Worm (Caenorhabditis elegans) whole organism, dauer: ENCODE measurements around the gene ddx-19.

Experiments used
- unc-62 ChIP-seq: sonication (generic microtip); optimal IDR thresholded peaks from 2 replicates; lab custom pipeline; 2017; ENCODE audit warnings: missing biosample characterization, missing genetic modification reagents, missing genetic modification characterization

Gene ddx-19

DNA sequence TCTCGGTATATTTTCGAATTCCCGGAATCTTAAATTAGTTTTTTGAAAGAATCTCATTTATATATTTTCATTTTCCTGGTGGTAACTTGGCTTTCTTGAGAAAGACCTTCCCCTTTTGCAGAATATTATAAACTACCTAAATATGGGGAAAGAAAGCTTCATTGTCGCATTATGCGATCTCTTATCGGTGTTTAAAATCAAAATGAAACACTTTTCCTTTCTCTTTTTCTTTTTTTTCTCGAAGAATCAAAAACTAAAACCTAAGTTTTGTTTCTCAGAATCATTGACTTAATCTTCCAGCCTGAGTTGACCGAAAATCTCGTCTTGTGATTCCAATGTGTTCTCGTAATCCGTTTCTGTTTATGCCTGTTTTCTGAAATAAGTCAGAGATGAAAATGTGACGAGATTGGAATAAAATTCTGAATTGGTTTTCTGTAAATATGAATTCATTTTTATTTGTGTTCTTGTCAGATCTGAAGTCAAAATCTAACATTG, 27.9 kb downstream of the ddx-19 start:
- TF ChIP-seq unc-62 (GFP tag; lab: Kevin White, UChicago): no peak

DNA sequence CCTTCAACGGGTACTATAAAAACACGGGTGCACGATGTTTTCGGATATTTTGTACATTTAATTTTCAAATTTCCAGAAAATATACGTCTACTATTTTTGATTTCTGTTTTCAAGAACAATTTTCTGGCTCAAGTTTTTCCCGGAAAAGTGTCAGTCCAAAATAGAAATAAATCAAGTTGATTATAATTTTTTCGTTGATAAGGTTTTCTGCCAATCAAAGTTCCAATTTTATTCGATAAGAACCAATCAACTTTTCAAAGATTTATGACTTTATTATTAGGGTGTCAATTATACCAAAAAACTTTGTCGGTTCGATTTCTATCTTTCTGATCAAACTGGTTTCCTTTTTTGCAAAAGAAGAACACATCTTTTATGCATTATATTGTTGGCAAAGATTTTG, 30.0 kb downstream of the ddx-19 start:
- TF ChIP-seq unc-62 (GFP tag; lab: Kevin White, UChicago): no peak

DNA sequence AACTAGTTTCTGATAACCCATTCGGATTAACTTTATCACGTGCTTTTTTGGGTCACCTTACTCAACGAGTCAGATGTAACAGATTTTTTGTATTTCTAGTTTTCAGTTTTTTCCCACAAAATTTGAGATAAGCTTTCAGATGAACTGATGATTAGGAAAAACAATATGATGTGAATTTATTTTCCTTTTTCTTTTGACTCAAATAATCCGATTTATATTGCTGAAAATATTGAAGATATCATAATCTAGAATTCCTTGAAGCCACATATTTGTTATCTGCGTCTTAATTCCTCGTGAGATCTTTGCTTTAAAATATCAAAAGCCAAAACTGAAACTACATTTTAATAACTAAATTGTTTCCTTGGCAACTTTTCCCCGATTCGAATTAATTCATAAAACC, 32.0 kb downstream of the ddx-19 start:
- no peak for TF ChIP-seq unc-62 (GFP tag; lab: Kevin White, UChicago)

DNA sequence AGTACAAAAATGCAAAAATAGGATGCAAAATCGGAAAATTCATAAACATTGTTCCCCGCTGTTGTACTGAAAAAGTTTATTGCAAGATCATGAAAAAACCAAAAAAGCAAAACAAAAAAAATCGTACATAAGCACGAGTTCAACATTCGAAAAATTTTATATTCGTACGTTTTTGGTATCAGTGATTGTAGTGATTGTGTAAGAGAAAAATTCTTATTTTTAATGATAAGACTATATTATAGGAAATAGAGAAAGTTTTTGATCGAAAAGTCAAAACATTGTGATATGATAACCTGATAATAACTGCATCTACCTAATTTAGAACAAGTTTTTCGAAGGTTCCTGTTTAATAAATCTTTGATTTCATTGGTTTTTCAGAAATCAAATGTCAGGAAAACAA, 32.6 kb downstream of the ddx-19 start:
- no peak for TF ChIP-seq unc-62 (GFP tag; lab: Kevin White, UChicago)

DNA sequence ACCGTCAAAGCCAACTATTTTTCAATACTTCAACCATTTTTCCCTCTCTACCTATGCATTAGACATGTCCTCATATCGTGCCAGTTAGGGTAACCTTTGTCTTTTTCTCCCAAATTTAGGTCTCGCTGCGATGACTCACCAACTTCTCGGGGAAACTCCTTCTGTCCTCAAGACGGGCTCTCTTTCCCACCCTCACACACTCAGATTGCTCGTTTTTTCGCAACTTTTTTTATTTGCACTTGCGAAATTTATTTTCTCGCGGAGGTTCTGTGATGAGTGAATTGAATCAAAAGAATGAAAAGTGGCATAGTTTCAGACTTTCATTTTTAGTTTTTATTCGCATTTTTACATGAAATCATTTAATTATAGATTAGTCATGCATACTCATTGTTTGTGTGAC, 35.6 kb downstream of the ddx-19 start:
- no peak for TF ChIP-seq unc-62 (GFP tag; lab: Kevin White, UChicago)

DNA sequence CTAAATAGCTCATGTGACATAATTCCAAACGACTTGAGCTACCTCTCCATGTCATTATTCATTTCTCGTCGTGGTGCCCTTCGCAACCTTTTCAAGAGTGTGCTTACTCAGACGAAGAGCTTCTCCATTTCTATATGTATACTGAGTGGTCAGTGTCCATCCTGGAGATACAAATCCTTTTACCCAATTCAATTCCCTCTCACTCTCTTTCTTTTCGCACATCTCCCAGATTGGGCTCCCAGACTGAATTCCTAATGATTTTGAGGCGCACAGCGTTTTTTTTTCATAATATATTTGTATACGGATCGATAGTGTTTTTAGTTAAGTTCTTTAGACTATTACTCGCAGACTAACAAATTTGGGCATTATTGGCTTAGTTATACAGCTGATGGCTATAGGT, 36.3 kb downstream of the ddx-19 start:
- TF ChIP-seq unc-62 (GFP tag; lab: Kevin White, UChicago): no peak

DNA sequence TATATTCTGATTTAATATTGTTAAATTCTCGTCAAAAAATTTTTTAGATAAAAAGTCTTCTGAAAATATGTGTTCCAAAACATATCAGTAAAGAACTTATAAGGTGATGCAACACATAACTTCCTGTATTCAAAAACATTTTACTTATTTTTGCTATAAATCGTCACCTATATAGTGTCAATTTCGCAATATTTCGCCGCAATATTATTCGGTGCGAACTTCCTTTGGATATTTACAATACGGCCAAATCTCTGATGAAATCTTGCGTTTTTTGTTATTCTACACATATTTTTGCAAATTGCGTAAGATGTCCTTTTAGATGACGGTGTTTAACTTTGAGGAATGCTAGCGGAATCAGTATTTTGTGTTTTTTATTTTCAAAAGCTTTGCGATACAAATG, 36.8 kb downstream of the ddx-19 start:
- no peak for TF ChIP-seq unc-62 (GFP tag; lab: Kevin White, UChicago)

DNA sequence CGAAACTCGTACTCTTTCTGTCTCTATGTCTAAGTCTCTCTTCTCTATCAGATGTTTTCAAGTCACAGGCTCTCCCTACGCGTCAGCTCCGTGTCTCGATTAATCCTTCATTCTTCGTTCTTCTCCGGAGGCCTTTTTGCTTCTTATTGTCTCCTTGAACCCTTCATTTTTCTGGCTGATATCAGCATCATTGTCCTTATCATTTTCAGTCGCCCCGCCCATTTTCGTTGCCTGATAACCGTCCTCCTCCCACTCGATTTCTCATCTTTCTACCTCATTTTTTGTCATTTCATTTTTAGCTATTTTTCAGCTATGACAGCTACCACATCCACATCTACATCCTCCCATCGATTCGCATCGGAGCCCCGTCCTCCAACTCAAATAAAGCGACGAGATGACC, 37.4 kb downstream of the ddx-19 start, which contains the start of gene B0457.6:
Gene B0457.6, plus strand, starts transcription at position 284 of the 400 bp plus-strand sequence.
- TF ChIP-seq unc-62 (GFP tag; lab: Kevin White, UChicago): no peak

DNA sequence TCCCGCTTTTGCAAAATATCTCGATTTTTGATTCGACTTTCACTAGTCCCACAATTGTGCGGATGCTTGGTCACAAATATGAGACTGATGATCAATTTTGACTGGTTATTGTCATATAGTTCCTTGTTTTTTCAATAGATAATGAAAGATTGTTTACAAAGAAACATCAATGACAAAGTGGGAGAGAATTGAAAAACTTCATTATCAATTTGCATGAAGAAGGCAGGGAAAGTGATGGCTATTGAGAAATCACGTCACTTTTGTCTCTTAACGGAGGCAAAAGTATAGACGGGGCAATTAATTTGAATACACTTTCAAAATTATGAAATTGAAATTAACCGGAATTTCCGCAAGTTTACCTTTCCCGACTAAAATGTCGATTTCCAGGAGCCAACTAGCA, 38.5 kb downstream of the ddx-19 start:
- no peak for TF ChIP-seq unc-62 (GFP tag; lab: Kevin White, UChicago)

DNA sequence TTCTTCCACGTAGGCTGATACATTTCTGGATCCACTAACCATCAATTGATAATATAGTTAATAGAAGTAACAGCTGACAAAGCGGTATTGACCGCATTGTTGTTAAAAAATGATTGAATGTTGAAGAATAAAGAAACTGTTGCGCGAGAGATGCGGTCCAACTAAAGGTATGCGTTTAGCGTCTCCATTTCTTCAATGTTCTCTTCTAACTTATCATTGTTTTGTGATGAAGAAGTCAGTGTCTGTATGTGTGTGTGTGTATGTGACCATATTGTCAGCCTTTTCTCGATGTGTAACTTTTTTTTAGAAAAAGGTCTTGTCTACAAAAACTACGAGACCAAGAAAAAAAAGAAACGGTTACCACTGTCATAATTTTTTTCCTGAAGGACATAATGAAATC, 41.8 kb downstream of the ddx-19 start, which contains the start of gene B0457.2:
Gene B0457.2, minus strand, starts transcription at position 101 of the 400 bp plus-strand sequence.
- no peak for TF ChIP-seq unc-62 (GFP tag; lab: Kevin White, UChicago)

DNA sequence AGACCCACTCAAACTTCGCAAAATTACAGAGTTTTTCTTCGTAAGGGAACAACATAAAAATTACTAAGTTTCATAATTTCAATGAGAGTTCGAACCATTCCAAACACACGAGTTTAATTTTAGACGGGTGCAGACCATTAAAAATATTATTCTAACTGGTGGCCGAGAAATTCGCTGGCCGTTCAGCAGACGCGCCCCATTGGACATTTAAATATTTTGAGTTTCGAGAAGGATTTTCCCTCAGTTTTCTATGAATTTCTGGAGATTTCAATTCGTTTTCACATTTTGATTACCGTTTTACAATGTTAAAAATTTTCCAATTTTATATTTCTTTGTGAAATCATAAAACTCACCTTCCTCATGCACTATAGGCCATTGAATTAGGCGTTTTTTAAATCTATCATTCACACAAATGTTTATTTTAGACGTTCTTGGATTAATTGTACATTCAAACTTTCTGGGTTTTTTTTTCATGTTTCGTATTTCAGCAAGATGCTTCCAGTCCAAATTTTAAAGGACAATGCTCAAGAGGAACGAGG, 42.6 kb downstream of the ddx-19 start, which contains the start of gene cct-2:
Gene cct-2, plus strand, starts transcription at position 489 of the 539 bp plus-strand sequence.
- TF ChIP-seq unc-62 (GFP tag; lab: Kevin White, UChicago): no peak

DNA sequence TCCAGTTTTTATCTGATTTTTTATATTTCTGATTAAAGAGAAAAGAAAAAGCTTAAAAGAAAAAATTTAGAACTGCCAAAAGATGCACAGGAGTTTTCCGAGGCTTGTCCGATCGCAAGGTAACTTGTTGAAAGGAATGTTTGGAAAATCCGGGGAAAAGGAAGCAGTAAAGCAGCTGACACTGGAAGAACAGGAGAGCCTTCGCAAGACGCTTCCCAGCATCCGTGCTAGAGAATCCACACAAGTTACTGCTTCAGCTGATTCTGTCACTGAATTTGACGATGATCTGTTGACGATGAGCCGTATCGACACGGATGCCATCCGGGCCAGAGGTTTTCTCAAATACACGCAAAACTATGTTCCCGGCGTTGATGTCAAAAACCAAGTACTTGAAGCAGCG, 45.1 kb downstream of the ddx-19 start, which contains the start of gene mrpl-50:
Gene mrpl-50, plus strand, starts transcription at position 71 of the 400 bp plus-strand sequence.
- TF ChIP-seq unc-62 (GFP tag; lab: Kevin White, UChicago): no peak

DNA sequence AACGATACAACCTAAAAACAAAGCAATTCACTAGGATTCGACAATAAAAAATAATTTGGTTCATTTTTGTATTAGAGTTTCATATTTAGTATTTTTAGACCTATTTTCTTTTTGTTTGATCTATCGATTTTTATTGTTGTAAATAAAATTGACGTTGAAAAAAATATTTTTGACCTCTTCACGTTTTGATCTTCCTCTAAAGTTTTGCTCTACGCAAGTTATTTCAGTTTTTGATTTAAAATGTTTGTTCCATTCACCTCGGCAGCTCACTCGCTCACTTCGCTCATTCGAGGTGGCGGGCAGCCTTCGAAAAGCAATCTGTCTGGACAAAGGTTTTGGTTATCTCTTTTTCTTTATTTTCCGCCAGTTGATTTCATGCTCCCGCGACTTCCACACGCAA, 46.1 kb downstream of the ddx-19 start, which contains the start of gene enol-1:
Gene enol-1, plus strand, starts transcription at position 235 of the 400 bp plus-strand sequence.
- no peak for TF ChIP-seq unc-62 (GFP tag; lab: Kevin White, UChicago)

DNA sequence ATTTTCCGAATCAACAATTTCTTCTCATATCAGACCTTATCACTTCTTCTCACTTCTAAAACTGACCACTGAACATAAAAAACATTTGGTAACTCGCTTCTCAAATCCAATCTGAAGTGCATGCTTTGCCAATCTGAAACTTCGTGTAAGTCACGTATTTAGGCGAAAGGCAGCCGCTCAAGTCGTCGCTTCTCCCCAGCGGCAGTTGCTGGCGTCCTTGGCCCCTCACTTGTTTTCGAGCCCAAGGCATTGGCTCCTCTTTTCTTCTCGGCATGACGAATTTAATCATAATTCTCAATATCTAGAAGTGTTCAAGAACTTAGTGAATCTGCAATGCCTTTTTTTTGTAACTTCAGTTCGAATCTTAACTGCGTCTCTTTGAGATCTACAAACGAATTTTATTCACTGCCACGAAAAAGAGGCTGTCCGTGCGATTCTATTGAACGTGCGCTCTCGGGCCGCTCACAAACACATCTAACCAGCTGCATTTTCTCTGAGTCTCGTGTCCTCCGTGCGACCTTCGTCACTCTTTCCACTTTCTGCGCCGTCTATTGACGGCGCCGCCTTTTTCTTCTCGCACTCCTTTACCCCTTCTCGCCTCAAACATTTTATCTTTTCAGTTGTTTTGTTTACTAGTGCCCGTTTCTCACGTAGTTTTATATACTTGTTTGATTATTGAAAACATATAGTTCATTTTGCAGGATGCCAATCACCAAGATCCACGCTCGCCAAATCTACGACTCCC, 46.9 kb downstream of the ddx-19 start:
- no peak for TF ChIP-seq unc-62 (GFP tag; lab: Kevin White, UChicago)

DNA sequence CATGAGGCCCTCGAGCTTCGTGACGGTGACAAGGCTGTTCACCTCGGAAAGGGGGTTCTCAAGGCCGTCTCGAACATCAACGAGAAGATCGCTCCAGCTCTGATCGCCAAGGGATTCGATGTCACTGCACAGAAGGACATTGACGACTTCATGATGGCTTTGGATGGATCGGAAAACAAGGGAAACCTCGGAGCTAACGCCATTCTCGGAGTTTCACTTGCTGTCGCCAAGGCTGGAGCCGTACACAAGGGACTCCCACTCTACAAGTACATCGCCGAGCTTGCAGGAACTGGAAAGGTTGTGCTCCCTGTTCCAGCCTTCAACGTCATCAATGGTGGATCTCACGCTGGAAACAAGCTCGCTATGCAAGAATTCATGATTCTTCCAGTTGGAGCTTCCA, 47.7 kb downstream of the ddx-19 start:
- TF ChIP-seq unc-62 (GFP tag; lab: Kevin White, UChicago): no peak

DNA sequence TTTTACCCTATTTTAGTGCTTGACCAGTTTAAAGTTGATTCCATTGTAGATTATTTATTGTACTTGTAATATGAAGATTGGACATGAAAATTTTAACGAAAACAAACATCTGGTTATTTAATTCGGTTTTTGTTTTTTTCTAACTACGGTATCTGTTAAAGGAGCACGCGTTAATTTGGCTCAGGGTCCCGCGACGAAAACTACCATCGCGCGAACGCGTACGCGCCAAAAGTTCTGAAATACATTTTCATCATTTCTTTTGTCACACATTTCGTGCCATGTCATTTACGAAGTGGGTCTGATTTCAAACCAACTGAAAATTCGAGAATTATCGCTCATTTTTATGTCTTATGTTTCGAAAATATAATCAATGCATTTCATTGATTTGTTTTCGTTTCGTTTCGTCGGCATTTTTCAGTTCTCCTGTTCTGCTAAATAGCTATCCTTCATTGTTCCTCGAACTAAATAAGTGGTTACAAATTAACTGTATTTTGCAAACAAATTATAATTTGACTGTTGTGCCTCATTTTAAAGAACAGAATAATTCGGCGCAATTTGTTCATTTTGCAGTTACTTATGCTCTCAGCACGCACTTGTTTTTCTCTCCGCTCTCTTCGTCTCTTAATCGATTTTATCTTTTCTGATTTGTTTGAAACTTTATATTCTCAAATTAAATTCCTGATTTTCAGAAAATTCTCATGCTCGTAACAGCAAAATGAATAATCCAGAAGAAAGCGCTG, 49.2 kb downstream of the ddx-19 start, which contains the start of gene T21B10.3:
Gene T21B10.3, plus strand, starts transcription at position 690 of the 740 bp plus-strand sequence.
- no peak for TF ChIP-seq unc-62 (GFP tag; lab: Kevin White, UChicago)
